Fruit fly (Drosophila melanogaster) Kc167 (cell line): Measurements from ENCODE around the gene Cox10.

Source experiments
- h ChIP-seq: fragments of >200 bp; optimal IDR thresholded peaks from 3 replicates; lab custom pipeline; 2018; ENCODE audit warnings: missing external identifiers
- insv ChIP-seq: fragments of >200 bp; optimal IDR thresholded peaks from 3 replicates; lab custom pipeline; 2018; ENCODE audit warnings: missing external identifiers
- psq ChIP-seq: fragments of >200 bp; optimal IDR thresholded peaks from 2 replicates; lab custom pipeline; 2017; ENCODE audit warnings: missing external identifiers
- ttk ChIP-seq: sonication (Bioruptor generic); optimal IDR thresholded peaks from 2 replicates; lab custom pipeline; 2017; ENCODE audit warnings: missing external identifiers

dm6 chr2L:10315888-10316287 lies 15.4 kb upstream of the Cox10 start:
- TF ChIP-seq insv (lab: Kevin White, UChicago) (no peak), h (lab: Kevin White, UChicago) (no peak), ttk (lab: Kevin White, UChicago) (no peak), psq (no peak)
